Worm (Caenorhabditis elegans) whole organism, young adult: ENCODE data around the gene his-48.

Experiments used
- B0336.3 ChIP-seq: fragments of 200-800 bp; sonication (Bioruptor generic); IDR thresholded peaks from 2 replicates; pipeline ENCODE4 v1.3.6; 2022; ENCODE audit warnings: missing genetic modification characterization, missing compliant biosample characterization
- D2030.7 ChIP-seq: fragments of 200-800 bp; sonication (Bioruptor generic); IDR thresholded peaks from 2 replicates; pipeline ENCODE4 v1.3.6; 2022; ENCODE audit warnings: missing genetic modification reagents, missing genetic modification characterization, missing compliant biosample characterization
- F33H1.4 ChIP-seq: fragments of 200-800 bp; sonication (Bioruptor generic); IDR thresholded peaks from 2 replicates; pipeline ENCODE4 v1.3.6; 2022; ENCODE audit warnings: missing genetic modification reagents, missing genetic modification characterization, missing compliant biosample characterization
- F39B2.1 ChIP-seq: fragments of 200-800 bp; sonication (Bioruptor generic); IDR thresholded peaks from 2 replicates; pipeline ENCODE4 v1.3.6; 2022; ENCODE audit warnings: missing genetic modification reagents, missing genetic modification characterization, missing compliant biosample characterization
- F49E8.2 ChIP-seq: sonication (generic microtip); optimal IDR thresholded peaks from 3 replicates; lab custom pipeline; 2017; ENCODE audit warnings: missing genetic modification characterization, mild to moderate bottlenecking, missing compliant biosample characterization, antibody characterized with exemption, moderate library complexity; ENCODE audit not compliant: insufficient read depth
- F57A8.1 ChIP-seq: fragments of 200-800 bp; sonication (Bioruptor generic); optimal IDR thresholded peaks from 2 replicates; lab custom pipeline; 2018; ENCODE audit warnings: mild to moderate bottlenecking, missing genetic modification characterization, moderate library complexity, missing compliant biosample characterization
- Y53F4B.3 ChIP-seq: fragments of 200-800 bp; sonication (Bioruptor generic); IDR thresholded peaks from 2 replicates; pipeline ENCODE4 v1.3.6; 2022; ENCODE audit warnings: missing genetic modification reagents, missing genetic modification characterization, missing compliant biosample characterization
- Y53G8AR.9 ChIP-seq: fragments of 200-800 bp; sonication (Bioruptor generic); conservative IDR thresholded peaks from 2 replicates; pipeline ENCODE4 v1.3.6; 2022; ENCODE audit warnings: missing genetic modification reagents, missing genetic modification characterization, missing compliant biosample characterization
- Y79H2A.3 ChIP-seq: fragments of 200-800 bp; sonication (Bioruptor generic); conservative IDR thresholded peaks from 2 replicates; pipeline ENCODE4 v1.3.6; 2022; ENCODE audit warnings: missing genetic modification reagents, missing genetic modification characterization, missing compliant biosample characterization
- Y95B8A.8 ChIP-seq: fragments of 200-800 bp; sonication (Bioruptor generic); IDR thresholded peaks from 2 replicates; pipeline ENCODE4 v1.3.6; 2022; ENCODE audit warnings: missing genetic modification reagents, missing genetic modification characterization, missing compliant biosample characterization
- aptf-2 ChIP-seq: fragments of 200-800 bp; sonication (Bioruptor generic); conservative IDR thresholded peaks from 2 replicates; pipeline ENCODE4 v1.3.6; 2022; ENCODE audit warnings: missing genetic modification reagents, missing genetic modification characterization, missing compliant biosample characterization
- attf-6 ChIP-seq: fragments of 200-800 bp; sonication (Bioruptor generic); IDR thresholded peaks from 2 replicates; pipeline ENCODE4 v1.3.6; 2022; ENCODE audit warnings: missing genetic modification reagents, missing genetic modification characterization, missing compliant biosample characterization
- ceh-100 ChIP-seq: fragments of 200-800 bp; sonication (Bioruptor generic); IDR thresholded peaks from 2 replicates; pipeline ENCODE4 v1.3.6; 2022; ENCODE audit warnings: missing genetic modification reagents, missing genetic modification characterization, missing compliant biosample characterization
- ceh-91 ChIP-seq: fragments of 200-800 bp; sonication (Bioruptor generic); IDR thresholded peaks from 2 replicates; pipeline ENCODE4 v1.3.6; 2022; ENCODE audit warnings: missing genetic modification reagents, missing genetic modification characterization, missing compliant biosample characterization
- dox-1 ChIP-seq: fragments of 200-800 bp; sonication (Bioruptor generic); IDR thresholded peaks from 2 replicates; pipeline ENCODE4 v1.3.6; 2022; ENCODE audit warnings: missing genetic modification reagents, missing genetic modification characterization, missing compliant biosample characterization
- efl-1 ChIP-seq: fragments of 150-350 bp; optimal IDR thresholded peaks from 2 replicates; lab custom pipeline; 2014; ENCODE audit warnings: missing biosample characterization, missing genetic modification reagents, missing genetic modification characterization
- egl-44 ChIP-seq: fragments of 200-800 bp; sonication (Bioruptor generic); IDR thresholded peaks from 2 replicates; pipeline ENCODE4 v1.3.6; 2022; ENCODE audit warnings: missing genetic modification reagents, missing genetic modification characterization, missing compliant biosample characterization
- ekl-4 ChIP-seq: fragments of 200-800 bp; sonication (Bioruptor generic); IDR thresholded peaks from 2 replicates; pipeline ENCODE4 v1.3.6; 2022; ENCODE audit warnings: missing genetic modification reagents, missing genetic modification characterization, missing compliant biosample characterization
- hlh-12 ChIP-seq: sonication (generic microtip); optimal IDR thresholded peaks from 2 replicates; lab custom pipeline; 2016; ENCODE audit warnings: missing genetic modification characterization, missing compliant biosample characterization
- hmg-1.2 ChIP-seq: fragments of 200-800 bp; sonication (Bioruptor generic); IDR thresholded peaks from 2 replicates; pipeline ENCODE4 v1.3.6; 2022; ENCODE audit warnings: missing genetic modification reagents, missing genetic modification characterization, missing compliant biosample characterization
- hsf-1 ChIP-seq: fragments of 200-800 bp; sonication (Bioruptor generic); IDR thresholded peaks from 2 replicates; pipeline ENCODE4 v1.3.6; 2022; ENCODE audit warnings: missing genetic modification reagents, missing genetic modification characterization, missing compliant biosample characterization
- lin-26 ChIP-seq: fragments of 200-800 bp; sonication (Bioruptor generic); IDR thresholded peaks from 2 replicates; pipeline ENCODE4 v1.3.6; 2022; ENCODE audit warnings: missing genetic modification reagents, missing genetic modification characterization, missing compliant biosample characterization
- lin-54 ChIP-seq: fragments of 200-800 bp; sonication (Bioruptor generic); optimal IDR thresholded peaks from 2 replicates; lab custom pipeline; 2018; ENCODE audit warnings: mild to moderate bottlenecking, missing genetic modification characterization, missing compliant biosample characterization
- lir-1 ChIP-seq: fragments of 200-800 bp; sonication (Bioruptor generic); conservative IDR thresholded peaks from 2 replicates; pipeline ENCODE4 v1.3.6; 2022; ENCODE audit warnings: missing genetic modification reagents, missing genetic modification characterization, missing compliant biosample characterization
- lsl-1 ChIP-seq: fragments of 200-800 bp; sonication (Bioruptor generic); optimal IDR thresholded peaks from 2 replicates; lab custom pipeline; 2018; ENCODE audit warnings: mild to moderate bottlenecking, missing genetic modification characterization, moderate library complexity, missing compliant biosample characterization
- lsy-27 ChIP-seq: sonication (generic microtip); optimal IDR thresholded peaks from 2 replicates; lab custom pipeline; 2017; ENCODE audit warnings: missing genetic modification characterization, mild to moderate bottlenecking, missing compliant biosample characterization, antibody characterized with exemption, missing genotype, borderline replicate concordance; ENCODE audit not compliant: insufficient read depth
- madf-3 ChIP-seq: fragments of 200-800 bp; sonication (Bioruptor generic); IDR thresholded peaks from 2 replicates; pipeline ENCODE4 v1.3.6; 2022; ENCODE audit warnings: missing genetic modification reagents, missing genetic modification characterization, missing compliant biosample characterization
- madf-6 ChIP-seq: fragments of 200-800 bp; sonication (Bioruptor generic); IDR thresholded peaks from 2 replicates; pipeline ENCODE4 v1.3.6; 2022; ENCODE audit warnings: missing genetic modification reagents, missing genetic modification characterization, missing compliant biosample characterization
- madf-8 ChIP-seq: fragments of 200-800 bp; sonication (Bioruptor generic); conservative IDR thresholded peaks from 2 replicates; pipeline ENCODE4 v1.3.6; 2022; ENCODE audit warnings: missing genetic modification reagents, missing genetic modification characterization, missing compliant biosample characterization
- mcd-1 ChIP-seq: fragments of 200-800 bp; sonication (Bioruptor generic); IDR thresholded peaks from 2 replicates; pipeline ENCODE4 v1.3.6; 2022; ENCODE audit warnings: missing genetic modification reagents, missing genetic modification characterization, missing compliant biosample characterization
- nfyb-1 ChIP-seq: fragments of 200-800 bp; sonication (Bioruptor generic); IDR thresholded peaks from 2 replicates; pipeline ENCODE4 v1.3.6; 2022; ENCODE audit warnings: missing genetic modification reagents, missing genetic modification characterization, missing compliant biosample characterization
- nhr-179 ChIP-seq: sonication (generic microtip); optimal IDR thresholded peaks from 2 replicates; lab custom pipeline; 2016; ENCODE audit warnings: mild to moderate bottlenecking, missing genetic modification characterization, missing compliant biosample characterization
- pbrm-1 ChIP-seq: fragments of 200-800 bp; sonication (Bioruptor generic); IDR thresholded peaks from 2 replicates; pipeline ENCODE4 v1.3.6; 2022; ENCODE audit warnings: missing genetic modification reagents, missing genetic modification characterization, missing compliant biosample characterization
- rcor-1 ChIP-seq: fragments of 200-800 bp; sonication (Bioruptor generic); IDR thresholded peaks from 2 replicates; pipeline ENCODE4 v1.3.6; 2022; ENCODE audit warnings: missing genetic modification reagents, missing genetic modification characterization, missing compliant biosample characterization
- snpc-1.3 ChIP-seq: sonication (generic microtip); optimal IDR thresholded peaks from 2 replicates; lab custom pipeline; 2017; ENCODE audit warnings: missing genetic modification characterization, mild to moderate bottlenecking, missing compliant biosample characterization, antibody characterized with exemption, moderate library complexity, missing genotype, missing genetic modification reagents; ENCODE audit not compliant: insufficient read depth
- tbp1 ChIP-seq: fragments of 200-800 bp; sonication (Bioruptor generic); optimal IDR thresholded peaks from 2 replicates; lab custom pipeline; 2018; ENCODE audit warnings: mild to moderate bottlenecking, missing genetic modification characterization, missing compliant biosample characterization
- tlf-1 ChIP-seq: fragments of 200-800 bp; sonication (Bioruptor generic); optimal IDR thresholded peaks from 2 replicates; lab custom pipeline; 2018; ENCODE audit warnings: mild to moderate bottlenecking, missing genetic modification characterization, missing compliant biosample characterization
- unc-62 ChIP-seq: fragments of 150-350 bp; optimal IDR thresholded peaks from 2 replicates; lab custom pipeline; 2014; ENCODE audit warnings: missing biosample characterization, missing genetic modification reagents, missing genetic modification characterization
- xnd-1 ChIP-seq: sonication (generic microtip); optimal IDR thresholded peaks from 2 replicates; lab custom pipeline; 2016; ENCODE audit warnings: missing genotype, missing genetic modification reagents, missing genetic modification characterization, missing compliant biosample characterization
- ztf-25 ChIP-seq: fragments of 200-800 bp; sonication (Bioruptor generic); IDR thresholded peaks from 2 replicates; pipeline ENCODE4 v1.3.6; 2022; ENCODE audit warnings: missing genetic modification reagents, missing genetic modification characterization, missing compliant biosample characterization
- ztf-28 ChIP-seq: fragments of 200-800 bp; sonication (Bioruptor generic); IDR thresholded peaks from 2 replicates; pipeline ENCODE4 v1.3.6; 2022; ENCODE audit warnings: missing genetic modification reagents, missing genetic modification characterization, missing compliant biosample characterization

his-48 gene

ce11 chrIV:11337021-11337420 is 12.5 kb downstream of the his-48 start, which contains the start of gene F54E12.2 (continued):
- TF ChIP-seq efl-1 (peak; percentile 98), xnd-1 (tag; lab: Kevin White, UChicago) (peak; percentile 95), lin-26 (GFP tag; lab: Robert Waterston, UW) (peak; percentile 67), ztf-28 (GFP tag; lab: Robert Waterston, UW) (peak; percentile 82; the same call in 1 of the 2 replicates), D2030.7 (GFP tag; lab: Robert Waterston, UW) (peak; percentile 98)

ce11 chrIV:11337560-11337959 is 13.0 kb downstream of the his-48 start:
- TF ChIP-seq Y53G8AR.9 (GFP tag; lab: Robert Waterston, UW) (peak; percentile 66), hsf-1 (GFP tag; lab: Robert Waterston, UW) (peak; percentile 63), egl-44 (GFP tag; lab: Robert Waterston, UW) (peak; percentile 82), madf-6 (GFP tag; lab: Robert Waterston, UW) (peak; percentile 70), ztf-25 (GFP tag; lab: Robert Waterston, UW) (0 out of 2 replicates have a peak, but pooled peaks have one; percentile 23), rcor-1 (peak; percentile 55), ceh-100 (peak; percentile 22; the same call in 1 of the 2 replicates), ekl-4 (GFP tag; lab: Robert Waterston, UW) (peak; percentile 82), attf-6 (GFP tag; lab: Robert Waterston, UW) (peak; percentile 83), lin-26 (GFP tag; lab: Robert Waterston, UW) (peak; percentile 85), dox-1 (peak; percentile 63), madf-3 (GFP tag; lab: Robert Waterston, UW) (0 out of 2 replicates have a peak, but pooled peaks have one; percentile 16), Y95B8A.8 (peak; percentile 74; the same call in 1 of the 2 replicates), hmg-1.2 (GFP tag; lab: Robert Waterston, UW) (peak; percentile 36; the same call in 1 of the 2 replicates), F33H1.4 (GFP tag; lab: Robert Waterston, UW) (peak; percentile 32; the same call in 1 of the 2 replicates), F39B2.1 (GFP tag; lab: Robert Waterston, UW) (peak; percentile 90)

ce11 chrIV:11340735-11341443 is 16.3 kb downstream of the his-48 start:
- TF ChIP-seq hsf-1 (GFP tag; lab: Robert Waterston, UW) (peak; percentile 48; the same call in 1 of the 2 replicates), Y53F4B.3 (GFP tag; lab: Robert Waterston, UW) (0 out of 2 replicates have a peak, but pooled peaks have one; percentile 11), hmg-1.2 (GFP tag; lab: Robert Waterston, UW) (peak; percentile 32; the same call in 1 of the 2 replicates), madf-6 (GFP tag; lab: Robert Waterston, UW) (peak; percentile 71), hlh-12 (tag; lab: Kevin White, UChicago) (no peak), nhr-179 (tag; lab: Kevin White, UChicago) (no peak), aptf-2 (GFP tag; lab: Robert Waterston, UW) (no peak), lin-54 (GFP tag; lab: Kevin White, UChicago) (peak; percentile 45), lsy-27 (tag; lab: Kevin White, UChicago) (no peak), dox-1 (peak; percentile 81), F49E8.2 (tag; lab: Kevin White, UChicago) (peak; percentile 60), nfyb-1 (GFP tag; lab: Robert Waterston, UW) (peak; percentile 78), Y95B8A.8 (peak; percentile 82; the same call in 1 of the 2 replicates), F57A8.1 (GFP tag; lab: Kevin White, UChicago) (no peak), ceh-91 (0 out of 2 replicates have a peak, but pooled peaks have one; percentile 49), tbp1 (GFP tag; lab: Kevin White, UChicago) (peak; percentile 7), madf-8 (GFP tag; lab: Robert Waterston, UW) (peak; percentile 17; the same call in 1 of the 2 replicates), mcd-1 (GFP tag; lab: Robert Waterston, UW) (0 out of 2 replicates have a peak, but pooled peaks have one; percentile 34), Y79H2A.3 (peak; percentile 83), B0336.3 (GFP tag; lab: Robert Waterston, UW) (no peak), D2030.7 (GFP tag; lab: Robert Waterston, UW) (peak; percentile 51), lir-1 (no peak), snpc-1.3 (peak; percentile 65), tlf-1 (GFP tag; lab: Kevin White, UChicago) (peak; percentile 7), pbrm-1 (GFP tag; lab: Robert Waterston, UW) (peak; percentile 50; the same call in 1 of the 2 replicates), egl-44 (GFP tag; lab: Robert Waterston, UW) (peak; percentile 64; the same call in 1 of the 2 replicates), lin-26 (GFP tag; lab: Robert Waterston, UW) (peak; percentile 92), lsl-1 (peak; percentile 19), unc-62 (GFP tag; lab: Kevin White, UChicago) (no peak)
